Fruit fly (Drosophila melanogaster) whole organism, pupa: ENCODE measurements around the gene Shawl.

Source experiments
- CG10348 ChIP-seq: fragments of 200-800 bp; sonication (Bioruptor generic); IDR thresholded peaks from 2 replicates; pipeline ENCODE4 v1.3.6; 2022; ENCODE audit warnings: missing biosample characterization, missing genetic modification characterization
- CG12605 ChIP-seq: fragments of 200-800 bp; sonication (Bioruptor generic); IDR thresholded peaks from 2 replicates; pipeline ENCODE4 v1.3.6; 2022; ENCODE audit warnings: missing biosample characterization, missing genetic modification characterization
- CG13204 ChIP-seq: fragments of 200-800 bp; sonication (Bioruptor generic); optimal IDR thresholded peaks from 2 replicates; lab custom pipeline; 2018; ENCODE audit warnings: missing biosample characterization, mild to moderate bottlenecking, missing genetic modification characterization, moderate library complexity
- CG14655 ChIP-seq: fragments of 200-800 bp; sonication (Bioruptor generic); optimal IDR thresholded peaks from 3 replicates; lab custom pipeline; 2017; ENCODE audit warnings: mild to moderate bottlenecking, missing biosample characterization, missing genetic modification reagents, missing genetic modification characterization
- CG17806 ChIP-seq: fragments of 200-800 bp; sonication (Bioruptor generic); optimal IDR thresholded peaks from 2 replicates; lab custom pipeline; 2018; ENCODE audit warnings: missing biosample characterization, mild to moderate bottlenecking, missing genetic modification characterization, moderate library complexity
- CG4496 ChIP-seq: fragments of 200-800 bp; sonication (Bioruptor generic); IDR thresholded peaks from 3 replicates; pipeline ENCODE4 v1.3.6; 2022; ENCODE audit warnings: missing biosample characterization, missing genetic modification characterization
- CG8159 ChIP-seq: fragments of 200-800 bp; sonication (Bioruptor generic); optimal IDR thresholded peaks from 3 replicates; lab custom pipeline; 2018; ENCODE audit warnings: missing biosample characterization, mild to moderate bottlenecking, missing genetic modification characterization, moderate library complexity
- CG8301 ChIP-seq: fragments of 200-800 bp; sonication (Bioruptor generic); optimal IDR thresholded peaks from 2 replicates; lab custom pipeline; 2018; ENCODE audit warnings: missing biosample characterization, mild to moderate bottlenecking, missing genetic modification characterization
- EcR ChIP-seq: fragments of 200-800 bp; sonication (Bioruptor generic); optimal IDR thresholded peaks from 3 replicates; lab custom pipeline; 2019; ENCODE audit warnings: missing biosample characterization, missing genetic modification characterization, mild to moderate bottlenecking, moderate library complexity, missing genetic modification reagents
- Ets98B ChIP-seq: fragments of 200-800 bp; sonication (Bioruptor generic); IDR thresholded peaks from 2 replicates; pipeline ENCODE4 v1.3.6; 2022; ENCODE audit warnings: missing biosample characterization, missing genetic modification characterization
- Pif1B ChIP-seq: fragments of 200-800 bp; sonication (Bioruptor generic); optimal IDR thresholded peaks from 3 replicates; lab custom pipeline; 2016; ENCODE audit warnings: missing biosample characterization, missing genetic modification characterization
- rn ChIP-seq: fragments of 200-800 bp; sonication (Bioruptor generic); IDR thresholded peaks from 2 replicates; pipeline ENCODE4 v1.3.6; 2022; ENCODE audit warnings: missing biosample characterization, missing genetic modification characterization

DNA sequence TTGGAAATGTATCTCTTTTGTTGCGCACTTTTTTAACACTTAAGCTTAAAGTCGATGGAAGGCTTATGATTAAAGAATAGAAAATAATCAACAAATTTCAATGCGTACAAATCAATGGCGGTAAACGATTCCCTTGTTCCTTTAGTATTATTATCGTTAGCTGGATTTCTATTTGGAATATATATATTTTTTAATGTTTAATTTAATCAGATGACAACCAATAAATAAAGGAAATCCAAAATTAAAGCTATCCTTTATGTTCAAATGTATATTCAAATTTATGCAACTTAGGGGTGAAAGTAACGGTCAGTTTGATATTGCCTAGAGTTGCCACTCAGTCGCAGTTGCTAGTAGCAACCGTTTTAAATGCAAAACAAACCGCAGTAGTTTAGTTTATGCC lies 20.1 kb upstream of the Shawl start, which contains the start of gene CG3769:
- TF ChIP-seq CG8159, result no peak
- TF ChIP-seq EcR (GFP tag; lab: Kevin White, UChicago), result no peak
- TF ChIP-seq Pif1B (GFP tag; lab: Kevin White, UChicago), result no peak
- TF ChIP-seq CG12605, result no peak
- no peak for TF ChIP-seq CG4496 (GFP tag; lab: Robert Waterston, UW)
- no peak for TF ChIP-seq Ets98B (GFP tag; lab: Robert Waterston, UW)
- TF ChIP-seq CG17806 (tag; lab: Kevin White, UChicago), result no peak
- TF ChIP-seq CG8301 (tag; lab: Kevin White, UChicago), result no peak
- TF ChIP-seq CG10348 (GFP tag; lab: Robert Waterston, UW), result no peak
- no peak for TF ChIP-seq CG13204 (GFP tag; lab: Kevin White, UChicago)
- TF ChIP-seq CG14655 (GFP tag; lab: Kevin White, UChicago), result no peak
- no peak for TF ChIP-seq rn
